Worm (Caenorhabditis elegans) whole organism, midembryonic: ENCODE measurements around the gene F26A1.1.

Source experiments
- T22C8.4 ChIP-seq: fragments of 200-800 bp; sonication (Bioruptor generic); IDR thresholded peaks from 2 replicates; pipeline ENCODE4 v1.3.6; 2022; ENCODE audit warnings: missing genetic modification characterization, missing compliant biosample characterization
- cog-1 ChIP-seq: sonication (generic microtip); optimal IDR thresholded peaks from 2 replicates; lab custom pipeline; 2016; ENCODE audit warnings: missing genetic modification characterization, missing compliant biosample characterization
- flt-1 ChIP-seq: fragments of 200-800 bp; sonication (Bioruptor generic); IDR thresholded peaks from 2 replicates; pipeline ENCODE4 v1.3.6; 2022; ENCODE audit warnings: missing genetic modification characterization, missing compliant biosample characterization
- klf-2 ChIP-seq: fragments of 200-800 bp; sonication (Bioruptor generic); conservative IDR thresholded peaks from 2 replicates; pipeline ENCODE4 v1.3.6; 2022; ENCODE audit warnings: missing genetic modification reagents, missing genetic modification characterization, missing compliant biosample characterization
- med-1 ChIP-seq: sonication (generic microtip); optimal IDR thresholded peaks from 2 replicates; lab custom pipeline; 2017; ENCODE audit warnings: missing genetic modification characterization, mild to moderate bottlenecking, missing compliant biosample characterization, antibody characterized with exemption, missing genetic modification reagents; ENCODE audit not compliant: insufficient read depth
- ref-1 ChIP-seq: fragments of 200-800 bp; sonication (Bioruptor generic); conservative IDR thresholded peaks from 2 replicates; pipeline ENCODE4 v1.3.6; 2022; ENCODE audit warnings: missing genetic modification reagents, missing genetic modification characterization, missing compliant biosample characterization
- tab-1 ChIP-seq: fragments of 200-800 bp; sonication (Bioruptor generic); IDR thresholded peaks from 2 replicates; pipeline ENCODE4 v1.3.6; 2022; ENCODE audit warnings: missing genetic modification characterization, missing compliant biosample characterization
- ztf-23 ChIP-seq: fragments of 200-800 bp; sonication (Bioruptor generic); IDR thresholded peaks from 2 replicates; pipeline ENCODE4 v1.3.6; 2022; ENCODE audit warnings: missing genetic modification reagents, missing genetic modification characterization, missing compliant biosample characterization
- ztf-29 ChIP-seq: fragments of 200-800 bp; sonication (Bioruptor generic); IDR thresholded peaks from 2 replicates; pipeline ENCODE4 v1.3.6; 2022; ENCODE audit warnings: missing genetic modification reagents, missing genetic modification characterization, missing compliant biosample characterization

The F26A1.1 gene

ce11 chrIII:4822140-4822539, 28.2 kb upstream of the F26A1.1 start, which contains the start of gene F26A1.8:
Gene F26A1.8 (minus strand): TSS chrIII:4822240.
- TF ChIP-seq klf-2, result no peak
- TF ChIP-seq tab-1 (GFP tag; lab: Robert Waterston, UW), result no peak
- TF ChIP-seq T22C8.4 (GFP tag; lab: Robert Waterston, UW), result no peak
- no peak for TF ChIP-seq ztf-23 (GFP tag; lab: Robert Waterston, UW)
- no peak for TF ChIP-seq flt-1 (GFP tag; lab: Robert Waterston, UW)
- TF ChIP-seq ref-1 (GFP tag; lab: Robert Waterston, UW), result no peak
- TF ChIP-seq cog-1 (tag; lab: Kevin White, UChicago), result no peak
- no peak for TF ChIP-seq ztf-29
- TF ChIP-seq med-1, result no peak

ce11 chrIII:4826606-4827005, 23.7 kb upstream of the F26A1.1 start, which contains the start of gene F26A1.3:
Gene F26A1.3 (plus strand): TSS chrIII:4826906.
- no peak for TF ChIP-seq ztf-29
- no peak for TF ChIP-seq med-1
- no peak for TF ChIP-seq klf-2

ce11 chrIII:4829440-4829839, 20.9 kb upstream of the F26A1.1 start, which contains the start of gene F26A1.9:
Gene F26A1.9 (minus strand): TSS chrIII:4829540.
- no peak for TF ChIP-seq ref-1 (GFP tag; lab: Robert Waterston, UW)
- TF ChIP-seq ztf-29, result no peak
- no peak for TF ChIP-seq T22C8.4 (GFP tag; lab: Robert Waterston, UW)
- no peak for TF ChIP-seq flt-1 (GFP tag; lab: Robert Waterston, UW)
- TF ChIP-seq ztf-23 (GFP tag; lab: Robert Waterston, UW), result no peak
- no peak for TF ChIP-seq klf-2
- no peak for TF ChIP-seq tab-1 (GFP tag; lab: Robert Waterston, UW)
- TF ChIP-seq med-1, result no peak
- no peak for TF ChIP-seq cog-1 (tag; lab: Kevin White, UChicago)

ce11 chrIII:4830207-4830606, 20.1 kb upstream of the F26A1.1 start, which contains the start of gene nspd-9:
Gene nspd-9 (minus strand): TSS chrIII:4830307.
- TF ChIP-seq klf-2 (no peak), ztf-29 (no peak), flt-1 (GFP tag; lab: Robert Waterston, UW) (no peak), T22C8.4 (GFP tag; lab: Robert Waterston, UW) (no peak), tab-1 (GFP tag; lab: Robert Waterston, UW) (no peak), med-1 (no peak), ref-1 (GFP tag; lab: Robert Waterston, UW) (no peak), cog-1 (tag; lab: Kevin White, UChicago) (no peak), ztf-23 (GFP tag; lab: Robert Waterston, UW) (no peak)

- TF ChIP-seq T22C8.4 (GFP tag; lab: Robert Waterston, UW) (no peak), ztf-23 (GFP tag; lab: Robert Waterston, UW) (no peak), ztf-29 (no peak), klf-2 (no peak), flt-1 (GFP tag; lab: Robert Waterston, UW) (no peak), tab-1 (GFP tag; lab: Robert Waterston, UW) (no peak), ref-1 (GFP tag; lab: Robert Waterston, UW) (no peak), cog-1 (tag; lab: Kevin White, UChicago) (no peak), med-1 (no peak)
Observed at ce11 chrIII:4837429-4837828, 12.9 kb upstream of the F26A1.1 start, which contains the start of the genes acbp-7 and F26A1.19. Gene acbp-7 (plus strand): TSS chrIII:4837729. Gene F26A1.19 (plus strand): TSS chrIII:4837731.

ce11 chrIII:4842173-4842572, 8.1 kb upstream of the F26A1.1 start, which contains the start of gene clec-156:
Gene clec-156 (minus strand): TSS chrIII:4842273.
- TF ChIP-seq ref-1 (GFP tag; lab: Robert Waterston, UW) (no peak), ztf-23 (GFP tag; lab: Robert Waterston, UW) (no peak), ztf-29 (no peak), cog-1 (tag; lab: Kevin White, UChicago) (no peak), med-1 (no peak), tab-1 (GFP tag; lab: Robert Waterston, UW) (no peak)

- no peak for TF ChIP-seq med-1
- no peak for TF ChIP-seq flt-1 (GFP tag; lab: Robert Waterston, UW)
- no peak for TF ChIP-seq T22C8.4 (GFP tag; lab: Robert Waterston, UW)
- no peak for TF ChIP-seq ztf-23 (GFP tag; lab: Robert Waterston, UW)
- no peak for TF ChIP-seq klf-2
- TF ChIP-seq tab-1 (GFP tag; lab: Robert Waterston, UW), result no peak
- no peak for TF ChIP-seq ztf-29
- no peak for TF ChIP-seq cog-1 (tag; lab: Kevin White, UChicago)
- no peak for TF ChIP-seq ref-1 (GFP tag; lab: Robert Waterston, UW)
Observed at ce11 chrIII:4844327-4844726, 6.0 kb upstream of the F26A1.1 start, which contains the start of the genes clec-157 and fkh-5. Gene clec-157 (minus strand): TSS chrIII:4844427. Gene fkh-5 (plus strand): TSS chrIII:4844662.

- no peak for TF ChIP-seq med-1
- TF ChIP-seq ref-1 (GFP tag; lab: Robert Waterston, UW), result no peak
- no peak for TF ChIP-seq flt-1 (GFP tag; lab: Robert Waterston, UW)
- TF ChIP-seq klf-2, result no peak
- no peak for TF ChIP-seq tab-1 (GFP tag; lab: Robert Waterston, UW)
- no peak for TF ChIP-seq T22C8.4 (GFP tag; lab: Robert Waterston, UW)
- TF ChIP-seq ztf-23 (GFP tag; lab: Robert Waterston, UW), result no peak
- no peak for TF ChIP-seq ztf-29
- no peak for TF ChIP-seq cog-1 (tag; lab: Kevin White, UChicago)
Observed at ce11 chrIII:4849739-4850138, 568 bp upstream of the F26A1.1 start, which contains the start of gene nonu-1. Gene nonu-1 (minus strand): TSS chrIII:4849907.

- TF ChIP-seq klf-2 (no peak), ztf-23 (GFP tag; lab: Robert Waterston, UW) (no peak), tab-1 (GFP tag; lab: Robert Waterston, UW) (no peak), cog-1 (tag; lab: Kevin White, UChicago) (no peak), med-1 (no peak), T22C8.4 (GFP tag; lab: Robert Waterston, UW) (no peak), flt-1 (GFP tag; lab: Robert Waterston, UW) (no peak), ztf-29 (no peak), ref-1 (GFP tag; lab: Robert Waterston, UW) (no peak)
Observed at ce11 chrIII:4852025-4852424, 1.7 kb downstream of the F26A1.1 start, which contains the start of gene ced-4. Gene ced-4 (plus strand): TSS chrIII:4852325.

ce11 chrIII:4854918-4855317, 4.6 kb downstream of the F26A1.1 start, which contains the start of gene C35D10.8:
Gene C35D10.8 (plus strand): TSS chrIII:4855218.
- TF ChIP-seq tab-1 (GFP tag; lab: Robert Waterston, UW) (no peak), flt-1 (GFP tag; lab: Robert Waterston, UW) (no peak), ref-1 (GFP tag; lab: Robert Waterston, UW) (no peak), med-1 (no peak), ztf-29 (no peak), cog-1 (tag; lab: Kevin White, UChicago) (no peak), klf-2 (no peak), T22C8.4 (GFP tag; lab: Robert Waterston, UW) (no peak), ztf-23 (GFP tag; lab: Robert Waterston, UW) (no peak)
